Worm (Caenorhabditis elegans): ENCODE data around the gene C27F2.4.
A peak's percentile ranks its signal among the peaks of the same experiment; 100 is the strongest.

C27F2.4 gene

DNA sequence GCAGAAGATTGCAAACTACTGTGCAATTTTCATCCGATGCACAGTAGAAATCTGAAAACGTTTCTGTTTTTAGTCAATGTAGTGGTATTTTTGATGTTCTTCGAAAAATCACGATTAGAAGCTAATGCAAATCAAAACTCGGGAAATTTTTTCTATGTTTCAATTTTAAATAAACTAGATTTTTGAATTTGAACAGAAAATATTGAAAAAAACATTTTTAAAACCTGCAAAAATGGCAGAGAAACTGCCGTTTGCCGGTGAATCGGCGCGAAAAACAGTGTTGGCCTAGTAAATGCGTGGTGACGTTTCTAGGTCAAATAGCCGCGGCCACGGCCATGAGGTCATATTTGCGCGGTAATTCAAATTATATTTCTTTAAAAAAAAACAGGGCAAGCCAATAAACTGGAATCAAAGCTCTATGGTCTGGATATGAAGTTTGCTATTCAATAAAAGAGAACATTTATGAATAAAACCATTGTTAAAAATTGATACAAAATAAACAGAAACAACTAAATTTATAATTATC, 29.9 kb downstream of the C27F2.4 start, which contains the start of gene set-2 (continued):
- TF ChIP-seq ceh-30 (tag; optimal IDR thresholded peaks at IDR 0.05) (no peak), sox-2 (GFP tag; IDR thresholded peaks at IDR 0.05) (no peak), elt-4 (tag; optimal IDR thresholded peaks at IDR 0.05) (no peak), ceh-34 (tag; optimal IDR thresholded peaks at IDR 0.05) (peak; percentile 34), ceh-45 (GFP tag; IDR thresholded peaks at IDR 0.05) (no peak), ceh-31 (tag; optimal IDR thresholded peaks at IDR 0.05) (peak; percentile 93), lin-11 (tag; optimal IDR thresholded peaks at IDR 0.05) (no peak), nfya-1 (tag; optimal IDR thresholded peaks at IDR 0.05) (peak; percentile 32), lim-6 (tag; optimal IDR thresholded peaks at IDR 0.05) (peak; percentile 65), hlh-30 (tag; optimal IDR thresholded peaks at IDR 0.05; ENCODE audit: insufficient read depth) (no peak), sdc-2 (tag; optimal IDR thresholded peaks at IDR 0.05) (peak; percentile 51), ceh-9 (tag; optimal IDR thresholded peaks at IDR 0.05) (no peak), dve-1 (tag; optimal IDR thresholded peaks at IDR 0.05) (no peak), pros-1 (tag; optimal IDR thresholded peaks at IDR 0.05) (no peak), ref-2 (tag; optimal IDR thresholded peaks at IDR 0.05) (peak; percentile 71), fkh-6 (tag; optimal IDR thresholded peaks at IDR 0.05) (peak; percentile 18), hlh-13 (GFP tag; optimal IDR thresholded peaks at IDR 0.05) (no peak), Y22D7AL.16 (tag; optimal IDR thresholded peaks at IDR 0.05) (no peak), ceh-6 (GFP tag; optimal IDR thresholded peaks at IDR 0.05) (no peak), gmeb-2 (tag; optimal IDR thresholded peaks at IDR 0.05) (no peak), ceh-14 (tag; optimal IDR thresholded peaks at IDR 0.05) (peak; percentile 34), nhr-232 (tag; optimal IDR thresholded peaks at IDR 0.05) (no peak), pha-2 (tag; optimal IDR thresholded peaks at IDR 0.05) (peak; percentile 9), ceh-22 (tag; optimal IDR thresholded peaks at IDR 0.05) (no peak), unc-55 (GFP tag; optimal IDR thresholded peaks at IDR 0.05) (no peak), C38D4.7 (GFP tag; optimal IDR thresholded peaks at IDR 0.05) (no peak), K02D7.2 (tag; optimal IDR thresholded peaks at IDR 0.05) (no peak), unc-3 (GFP tag; conservative IDR thresholded peaks at IDR 0.05) (no peak), unc-3 (tag; optimal IDR thresholded peaks at IDR 0.05) (no peak), ama-1 (optimal IDR thresholded peaks at IDR 0.05) (no peak), mec-3 (tag; optimal IDR thresholded peaks at IDR 0.05; ENCODE audit: borderline replicate concordance) (peak; percentile 74), zip-5 (tag; optimal IDR thresholded peaks at IDR 0.05) (peak; percentile 67), rnt-1 (tag; optimal IDR thresholded peaks at IDR 0.05) (peak; percentile 55), nhr-11 (tag; optimal IDR thresholded peaks at IDR 0.05) (no peak), pag-3 (tag; optimal IDR thresholded peaks at IDR 0.05; ENCODE audit: borderline replicate concordance) (no peak), hlh-6 (tag; optimal IDR thresholded peaks at IDR 0.05) (no peak), K09A11.1 (tag; optimal IDR thresholded peaks at IDR 0.05; ENCODE audit: insufficient read depth) (no peak), npax-4 (tag; optimal IDR thresholded peaks at IDR 0.05) (no peak), tbx-2 (tag; optimal IDR thresholded peaks at IDR 0.05) (peak; percentile 93), pax-1 (tag; optimal IDR thresholded peaks at IDR 0.05) (no peak), C08G9.2 (tag; optimal IDR thresholded peaks at IDR 0.05) (peak; percentile 91), unc-86 (tag; optimal IDR thresholded peaks at IDR 0.05) (no peak)

DNA sequence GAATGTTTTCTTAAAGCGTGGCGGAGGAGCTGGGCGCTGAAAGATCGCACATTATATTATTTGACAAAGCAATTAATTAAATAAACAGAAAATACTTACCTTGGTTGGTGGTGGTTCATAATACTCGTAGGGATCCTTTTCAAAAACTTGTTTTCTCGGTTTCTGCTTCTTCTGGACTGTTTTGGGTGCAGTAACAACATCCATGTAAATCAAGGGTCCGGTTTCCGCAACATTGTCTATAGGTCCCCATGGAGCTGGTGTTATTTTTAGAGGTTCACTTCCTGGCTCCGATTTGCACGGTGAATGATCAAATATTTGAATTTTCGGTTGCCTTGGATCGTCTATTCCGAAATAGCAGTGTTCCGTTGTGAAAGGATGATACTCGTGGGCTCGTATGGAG, 36.0 kb downstream of the C27F2.4 start:
- TF ChIP-seq hlh-13 (GFP tag; optimal IDR thresholded peaks at IDR 0.05) (no peak), pag-3 (tag; optimal IDR thresholded peaks at IDR 0.05; ENCODE audit: borderline replicate concordance) (no peak), Y22D7AL.16 (tag; optimal IDR thresholded peaks at IDR 0.05) (no peak), rnt-1 (tag; optimal IDR thresholded peaks at IDR 0.05) (no peak), pha-4 (tag; optimal IDR thresholded peaks at IDR 0.05) (no peak), ceh-45 (GFP tag; IDR thresholded peaks at IDR 0.05) (no peak), unc-42 (tag; optimal IDR thresholded peaks at IDR 0.05) (no peak), ceh-48 (tag; optimal IDR thresholded peaks at IDR 0.05) (no peak), elt-4 (tag; optimal IDR thresholded peaks at IDR 0.05) (no peak), pax-1 (tag; optimal IDR thresholded peaks at IDR 0.05) (no peak), nhr-11 (tag; optimal IDR thresholded peaks at IDR 0.05) (no peak), ahr-1 (tag; optimal IDR thresholded peaks at IDR 0.05) (no peak), fkh-10 (GFP tag; optimal IDR thresholded peaks at IDR 0.05) (no peak), unc-86 (tag; optimal IDR thresholded peaks at IDR 0.05) (no peak), elt-2 (tag; optimal IDR thresholded peaks at IDR 0.05) (no peak), K02D7.2 (tag; optimal IDR thresholded peaks at IDR 0.05) (no peak), T23F11.4 (GFP tag; optimal IDR thresholded peaks at IDR 0.05) (no peak), C38D4.7 (GFP tag; optimal IDR thresholded peaks at IDR 0.05) (no peak), ref-2 (tag; optimal IDR thresholded peaks at IDR 0.05) (no peak), nfya-1 (tag; optimal IDR thresholded peaks at IDR 0.05) (no peak)

Measured in whole organism, late embryonic.